Fruit fly (Drosophila melanogaster): ENCODE measurements around the gene U4-U6-60K.

U4-U6-60K gene

DNA sequence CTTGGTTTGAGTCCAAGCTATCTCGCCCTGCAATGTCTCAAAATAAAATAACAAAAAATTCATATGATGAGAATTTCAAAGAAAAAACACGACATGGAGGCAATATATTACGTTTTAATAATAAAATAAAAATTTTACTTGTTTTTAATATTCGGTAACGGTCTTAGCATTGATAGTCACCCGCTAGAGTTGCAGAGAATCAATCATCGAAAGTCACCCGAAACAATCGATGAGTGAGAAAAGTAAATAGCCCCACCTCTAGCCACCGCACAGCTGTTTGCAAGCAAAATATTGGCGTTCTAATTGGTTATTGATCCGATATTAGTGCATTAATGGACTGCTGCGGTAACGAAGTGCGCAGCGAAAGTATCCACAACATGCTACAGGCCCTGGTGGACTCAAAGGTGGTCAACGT lies 37.7 kb downstream of the U4-U6-60K start, which contains the start of gene CG34250 (continued):
- peak; percentile 3 for TF ChIP-seq CG4328 (GFP tag; optimal IDR thresholded peaks at IDR 0.05)
- TF ChIP-seq nerfin-2 (GFP tag; IDR thresholded peaks at IDR 0.05; ENCODE audit: partially characterized antibody): peak; percentile 34; the same call in 1 of the 2 replicates
- peak; percentile 4 for TF ChIP-seq CG18011 (GFP tag; optimal IDR thresholded peaks at IDR 0.05)
- peak; percentile 31 for TF ChIP-seq caup (GFP tag; optimal IDR thresholded peaks at IDR 0.05; ENCODE audit: severe bottlenecking)
- TF ChIP-seq CG18599 (GFP tag; optimal IDR thresholded peaks at IDR 0.05): peak; percentile 26

DNA sequence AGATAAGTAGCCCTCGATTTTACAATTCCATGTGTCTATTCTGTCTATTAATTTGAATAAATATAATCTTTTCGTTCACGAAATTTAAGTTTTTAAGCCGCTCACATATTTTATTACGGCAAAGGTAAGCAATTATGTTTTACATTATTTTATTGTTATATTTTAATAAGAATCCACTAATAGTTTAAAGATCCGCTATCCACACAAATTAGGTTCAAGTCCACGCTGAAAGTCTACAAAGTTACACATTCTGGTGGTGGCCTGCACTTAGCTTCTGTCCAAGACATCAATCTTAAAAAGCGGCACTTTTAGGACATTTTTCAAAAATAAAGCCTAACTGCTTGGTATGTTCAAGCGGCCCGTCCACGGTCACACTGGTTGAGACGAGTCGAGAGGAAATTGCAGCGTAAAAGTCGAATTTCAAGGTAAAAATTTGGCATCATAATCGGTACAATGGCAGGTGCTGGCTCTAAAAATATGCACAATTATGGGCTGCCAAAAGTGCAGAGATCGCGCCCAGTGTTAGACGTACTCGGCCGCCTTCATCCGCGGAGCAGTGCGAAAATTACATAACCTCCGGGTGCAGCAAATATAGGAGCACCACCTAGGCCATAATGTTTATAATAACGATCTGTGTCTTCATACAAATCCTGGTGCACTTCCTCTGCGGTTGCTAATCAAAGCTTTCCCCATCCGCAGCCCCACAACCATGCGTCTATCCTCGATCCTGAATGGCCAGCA lies 38.8 kb downstream of the U4-U6-60K start, which contains the start of the genes UQCR-Q and CG46525:
UQCR-Q (plus strand) TSS at position 51 of the 741 bp plus-strand sequence.
CG46525 (plus strand) TSS at position 510 of the 741 bp plus-strand sequence.
- peak; percentile 39 for TF ChIP-seq Dref (GFP tag; IDR thresholded peaks at IDR 0.05)
- TF ChIP-seq B-H2 (GFP tag; optimal IDR thresholded peaks at IDR 0.05): peak; percentile 59
- peak; percentile 88 for TF ChIP-seq MESR4 (GFP tag; optimal IDR thresholded peaks at IDR 0.05)
- no peak for TF ChIP-seq esg (GFP tag; conservative IDR thresholded peaks at IDR 0.05)
- TF ChIP-seq vvl (GFP tag; IDR thresholded peaks at IDR 0.05): 0 out of 2 replicates have a peak, but pooled peaks have one; percentile 26
- TF ChIP-seq fd3F (GFP tag; optimal IDR thresholded peaks at IDR 0.05): no peak
- TF ChIP-seq ftz-f1 (GFP tag; optimal IDR thresholded peaks at IDR 0.05): peak; percentile 80
- TF ChIP-seq YL-1 (GFP tag; optimal IDR thresholded peaks at IDR 0.05): peak; percentile 68
- peak; percentile 79 for TF ChIP-seq CG2116 (GFP tag; optimal IDR thresholded peaks at IDR 0.05)
- no peak for TF ChIP-seq CG5245 (GFP tag; optimal IDR thresholded peaks at IDR 0.05)
- peak; percentile 52 for TF ChIP-seq Abd-B (GFP tag; optimal IDR thresholded peaks at IDR 0.05)
- no peak for TF ChIP-seq cwo (GFP tag; optimal IDR thresholded peaks at IDR 0.05)
- peak; percentile 59 for TF ChIP-seq exex (tag; optimal IDR thresholded peaks at IDR 0.05)
- TF ChIP-seq NFAT (GFP tag; IDR thresholded peaks at IDR 0.05): 0 out of 2 replicates have a peak, but pooled peaks have one; percentile 3
- TF ChIP-seq Nf-YB (GFP tag; optimal IDR thresholded peaks at IDR 0.05): peak; percentile 13
- no peak for TF ChIP-seq Mrtf (GFP tag; IDR thresholded peaks at IDR 0.05)
- TF ChIP-seq CG1603 (tag; optimal IDR thresholded peaks at IDR 0.05): peak; percentile 72
- peak; percentile 65 for TF ChIP-seq CG4617 (GFP tag; optimal IDR thresholded peaks at IDR 0.05; ENCODE audit: borderline replicate concordance)
- TF ChIP-seq Mes4 (GFP tag; optimal IDR thresholded peaks at IDR 0.05): no peak
- TF ChIP-seq NfI (GFP tag; optimal IDR thresholded peaks at IDR 0.05): peak; percentile 15
- TF ChIP-seq BEAF-32 (GFP tag; optimal IDR thresholded peaks at IDR 0.05): peak; percentile 45
- peak; percentile 53 for TF ChIP-seq Ets65A (GFP tag)
- no peak for TF ChIP-seq sima (GFP tag; optimal IDR thresholded peaks at IDR 0.05)
- TF ChIP-seq Nf-YC (tag; optimal IDR thresholded peaks at IDR 0.05): peak; percentile 25
- peak; percentile 97 for TF ChIP-seq pzg (GFP tag; optimal IDR thresholded peaks at IDR 0.05)
- peak; percentile 45; the same call in 1 of the 2 replicates for TF ChIP-seq bbx (GFP tag; IDR thresholded peaks at IDR 0.05; ENCODE audit: partially characterized antibody)
- peak in 1 of 2 experiments; percentile 52 for TF ChIP-seq insv (GFP tag; optimal IDR thresholded peaks at IDR 0.05)
- no peak for TF ChIP-seq luna (GFP tag; optimal IDR thresholded peaks at IDR 0.05)
- no peak for TF ChIP-seq CG11560 (tag; IDR thresholded peaks at IDR 0.05)
- TF ChIP-seq CoRest (tag; optimal IDR thresholded peaks at IDR 0.05): peak; percentile 46
- peak; percentile 25 for TF ChIP-seq Sin3A (optimal IDR thresholded peaks at IDR 0.05)
- peak; percentile 18; the same call in 1 of the 2 replicates for TF ChIP-seq CG3847 (GFP tag; IDR thresholded peaks at IDR 0.05)
- peak; percentile 12 for TF ChIP-seq Elba2 (GFP tag; optimal IDR thresholded peaks at IDR 0.05)
- TF ChIP-seq CrebB (tag; optimal IDR thresholded peaks at IDR 0.05): peak; percentile 33
- 0 out of 2 replicates have a peak, but pooled peaks have one; percentile 39 for TF ChIP-seq hbn (GFP tag; IDR thresholded peaks at IDR 0.05; ENCODE audit: partially characterized antibody)
- TF ChIP-seq jumu (GFP tag; optimal IDR thresholded peaks at IDR 0.05): no peak
- peak; percentile 37 for TF ChIP-seq CG11504 (tag; optimal IDR thresholded peaks at IDR 0.05)
- peak; percentile 47 for TF ChIP-seq CG17829 (tag; optimal IDR thresholded peaks at IDR 0.05)
- no peak; the same call in 2 of the 3 replicates for TF ChIP-seq Opbp (GFP tag; IDR thresholded peaks at IDR 0.05; ENCODE audit: partially characterized antibody)
- peak; percentile 7; the same call in 1 of the 3 replicates for TF ChIP-seq HLH4C (GFP tag; IDR thresholded peaks at IDR 0.05; ENCODE audit: partially characterized antibody)
